Worm (Caenorhabditis elegans): Measurements from ENCODE around the gene plx-1.
A peak's percentile ranks its signal among the peaks of the same experiment; 100 is the strongest.

The plx-1 gene

ce11 chrIV:957820-958219 is 1.5 kb upstream of the plx-1 start (continued):
- TF ChIP-seq elt-3 (tag; optimal IDR thresholded peaks at IDR 0.05): peak in 4 of 6 experiments; percentile 10 to 72 (median 38)
- TF ChIP-seq efl-3 (GFP tag; optimal IDR thresholded peaks at IDR 0.05): peak; percentile 27
- peak; percentile 92 for TF ChIP-seq nhr-71 (tag; optimal IDR thresholded peaks at IDR 0.05)
- TF ChIP-seq mef-2 (tag; optimal IDR thresholded peaks at IDR 0.05): no peak
- no peak for TF ChIP-seq ceh-8 (GFP tag; optimal IDR thresholded peaks at IDR 0.05)
- TF ChIP-seq pag-3 (tag; optimal IDR thresholded peaks at IDR 0.05; ENCODE audit: borderline replicate concordance, insufficient read depth): no peak
- TF ChIP-seq unc-62 (GFP tag; optimal IDR thresholded peaks at IDR 0.05): no peak
- peak in 1 of 2 experiments; percentile 13 for TF ChIP-seq egl-27 (tag; optimal IDR thresholded peaks at IDR 0.05)
- peak; percentile 64 for TF ChIP-seq irx-1 (tag; optimal IDR thresholded peaks at IDR 0.05)
- no peak for TF ChIP-seq pqm-1 (tag; optimal IDR thresholded peaks at IDR 0.05)
- TF ChIP-seq elt-2 (tag; optimal IDR thresholded peaks at IDR 0.05): peak; percentile 46
- peak; percentile 4 for TF ChIP-seq skn-1 (tag; optimal IDR thresholded peaks at IDR 0.05)

- TF ChIP-seq unc-62 (GFP tag; optimal IDR thresholded peaks at IDR 0.05) (no peak), irx-1 (tag; optimal IDR thresholded peaks at IDR 0.05) (no peak), lin-13 (GFP tag; optimal IDR thresholded peaks at IDR 0.05) (no peak), nhr-237 (tag; optimal IDR thresholded peaks at IDR 0.05) (no peak), fkh-10 (GFP tag; optimal IDR thresholded peaks at IDR 0.05) (no peak), tlp-1 (tag; optimal IDR thresholded peaks at IDR 0.05) (no peak), alr-1 (tag; optimal IDR thresholded peaks at IDR 0.05; ENCODE audit: borderline replicate concordance) (no peak), swsn-7 (tag; optimal IDR thresholded peaks at IDR 0.05) (no peak), grh-1 (GFP tag; IDR thresholded peaks at IDR 0.05) (no peak), nhr-85 (tag) (no peak), nhr-77 (tag; optimal IDR thresholded peaks at IDR 0.05) (no peak), sup-37 (GFP tag; optimal IDR thresholded peaks at IDR 0.05) (no peak), C34B4.2 (tag; optimal IDR thresholded peaks at IDR 0.05) (no peak), vab-15 (tag; optimal IDR thresholded peaks at IDR 0.05) (no peak), lir-3 (tag; optimal IDR thresholded peaks at IDR 0.05; ENCODE audit: poor library complexity) (no peak), lin-14 (GFP tag; optimal IDR thresholded peaks at IDR 0.05) (no peak), unc-98 (GFP tag; IDR thresholded peaks at IDR 0.05) (no peak)
Measured at ce11 chrIV:960177-960576, 856 bp downstream of the plx-1 start.

- no peak for TF ChIP-seq dpl-1 (GFP tag; optimal IDR thresholded peaks at IDR 0.05)
- no peak for TF ChIP-seq nhr-11 (tag; optimal IDR thresholded peaks at IDR 0.05)
- no peak for TF ChIP-seq tlp-1 (tag; optimal IDR thresholded peaks at IDR 0.05)
- no peak for TF ChIP-seq dsc-1 (tag; optimal IDR thresholded peaks at IDR 0.05)
- no peak for TF ChIP-seq ces-1 (GFP tag; optimal IDR thresholded peaks at IDR 0.05)
- TF ChIP-seq unc-86 (tag; optimal IDR thresholded peaks at IDR 0.05): no peak
- no peak for TF ChIP-seq snpc-4 (tag; optimal IDR thresholded peaks at IDR 0.05)
- TF ChIP-seq fkh-10 (GFP tag; optimal IDR thresholded peaks at IDR 0.05): no peak
- TF ChIP-seq aly-2 (tag; optimal IDR thresholded peaks at IDR 0.05): no peak
- TF ChIP-seq ztf-11 (tag; optimal IDR thresholded peaks at IDR 0.05): no peak
- no peak for TF ChIP-seq irx-1 (tag; optimal IDR thresholded peaks at IDR 0.05)
- TF ChIP-seq isw-1 (GFP tag; IDR thresholded peaks at IDR 0.05): no peak
- no peak for TF ChIP-seq unc-30 (tag; optimal IDR thresholded peaks at IDR 0.05)
- no peak for TF ChIP-seq skn-1 (tag; optimal IDR thresholded peaks at IDR 0.05)
- no peak for TF ChIP-seq unc-98 (GFP tag; IDR thresholded peaks at IDR 0.05)
- no peak for TF ChIP-seq lir-3 (tag; optimal IDR thresholded peaks at IDR 0.05; ENCODE audit: poor library complexity)
- no peak for TF ChIP-seq pag-3 (tag; optimal IDR thresholded peaks at IDR 0.05; ENCODE audit: borderline replicate concordance, insufficient read depth)
Measured at ce11 chrIV:961862-962261, 2.5 kb downstream of the plx-1 start.

ce11 chrIV:971122-971521 is 11.8 kb downstream of the plx-1 start:
- no peak for TF ChIP-seq aly-2 (tag; optimal IDR thresholded peaks at IDR 0.05)
- no peak for TF ChIP-seq mdl-1 (tag; optimal IDR thresholded peaks at IDR 0.05)
- no peak for TF ChIP-seq sup-37 (GFP tag; optimal IDR thresholded peaks at IDR 0.05)
- no peak for TF ChIP-seq blmp-1 (tag; optimal IDR thresholded peaks at IDR 0.05)
- TF ChIP-seq fkh-10 (GFP tag; optimal IDR thresholded peaks at IDR 0.05): no peak
- TF ChIP-seq ceh-88 (GFP tag; IDR thresholded peaks at IDR 0.05): no peak
- TF ChIP-seq ceh-82 (tag; optimal IDR thresholded peaks at IDR 0.05): no peak
- TF ChIP-seq sptf-1 (tag; optimal IDR thresholded peaks at IDR 0.05): no peak
- TF ChIP-seq rnt-1 (tag; optimal IDR thresholded peaks at IDR 0.05): no peak
